Fruit fly (Drosophila melanogaster) whole organism, embryonic: ENCODE measurements around the gene CG13074.

Experiments used
- Bgb ChIP-seq: fragments of 200-800 bp; sonication (Bioruptor generic); IDR thresholded peaks from 2 replicates; pipeline ENCODE4 v1.3.6; 2022; ENCODE audit warnings: missing biosample characterization, missing genetic modification characterization; ENCODE audit not compliant: partially characterized antibody
- BtbVII ChIP-seq: fragments of 200-800 bp; sonication (Bioruptor generic); optimal IDR thresholded peaks from 3 replicates; lab custom pipeline; 2017; ENCODE audit warnings: missing biosample characterization, mild to moderate bottlenecking, missing genetic modification characterization
- CG10274 ChIP-seq: fragments of 200-800 bp; sonication (Bioruptor generic); optimal IDR thresholded peaks from 3 replicates; lab custom pipeline; 2017; ENCODE audit warnings: missing biosample characterization, mild to moderate bottlenecking, missing genetic modification characterization
- CG10543 ChIP-seq: fragments of 200-800 bp; sonication (Bioruptor generic); optimal IDR thresholded peaks from 3 replicates; lab custom pipeline; 2017; ENCODE audit warnings: missing biosample characterization, mild to moderate bottlenecking, missing genetic modification characterization, moderate library complexity
- CG10959 ChIP-seq: fragments of 200-800 bp; sonication (Bioruptor generic); IDR thresholded peaks from 2 replicates; pipeline ENCODE4 v1.3.6; 2022; ENCODE audit warnings: missing biosample characterization, missing genetic modification characterization
- CG11456 ChIP-seq: fragments of 200-800 bp; sonication (Bioruptor generic); IDR thresholded peaks from 3 replicates; pipeline ENCODE4 v1.3.6; 2022; ENCODE audit warnings: missing biosample characterization, missing genetic modification characterization
- CG11723 ChIP-seq: fragments of 200-800 bp; sonication (Bioruptor generic); optimal IDR thresholded peaks from 2 replicates; lab custom pipeline; 2017; ENCODE audit warnings: missing biosample characterization, mild to moderate bottlenecking, missing genetic modification characterization
- CG12659 ChIP-seq: fragments of 200-800 bp; sonication (Bioruptor generic); optimal IDR thresholded peaks from 3 replicates; lab custom pipeline; 2017; ENCODE audit warnings: mild to moderate bottlenecking, missing biosample characterization, missing genetic modification reagents, missing genetic modification characterization
- CG15601 ChIP-seq: fragments of 200-800 bp; sonication (Bioruptor generic); optimal IDR thresholded peaks from 3 replicates; lab custom pipeline; 2019; ENCODE audit warnings: missing biosample characterization, mild to moderate bottlenecking, missing genetic modification characterization, moderate library complexity
- CG1602 ChIP-seq: fragments of 200-800 bp; sonication (Bioruptor generic); optimal IDR thresholded peaks from 3 replicates; lab custom pipeline; 2016; ENCODE audit warnings: missing biosample characterization, missing genetic modification characterization
- CG1647 ChIP-seq: fragments of 200-800 bp; sonication (Bioruptor generic); optimal IDR thresholded peaks from 3 replicates; lab custom pipeline; 2016; ENCODE audit warnings: missing biosample characterization, missing genetic modification characterization
- CG16813 ChIP-seq: fragments of 200-800 bp; sonication (Bioruptor generic); IDR thresholded peaks from 3 replicates; pipeline ENCODE4 v1.3.6; 2022; ENCODE audit warnings: missing biosample characterization, missing genetic modification characterization; ENCODE audit not compliant: partially characterized antibody
- CG18619 ChIP-seq: fragments of 200-800 bp; sonication (Bioruptor generic); optimal IDR thresholded peaks from 3 replicates; lab custom pipeline; 2017; ENCODE audit warnings: missing biosample characterization, mild to moderate bottlenecking, missing genetic modification characterization
- CG2120 ChIP-seq: fragments of 200-800 bp; sonication (Bioruptor generic); optimal IDR thresholded peaks from 3 replicates; lab custom pipeline; 2016; ENCODE audit warnings: missing biosample characterization, missing genetic modification characterization
- CG30020 ChIP-seq: fragments of 200-800 bp; optimal IDR thresholded peaks from 2 replicates; lab custom pipeline; 2019; ENCODE audit warnings: missing biosample characterization, mild to moderate bottlenecking, missing genetic modification characterization, moderate library complexity
- CG3281 ChIP-seq: fragments of 200-800 bp; sonication (Bioruptor generic); optimal IDR thresholded peaks from 3 replicates; lab custom pipeline; 2017; ENCODE audit warnings: missing biosample characterization, mild to moderate bottlenecking, missing genetic modification characterization
- CG33213 ChIP-seq: fragments of 200-800 bp; sonication (Bioruptor generic); optimal IDR thresholded peaks from 3 replicates; lab custom pipeline; 2016; ENCODE audit warnings: missing biosample characterization, missing genetic modification characterization
- CG6175 ChIP-seq: fragments of 200-800 bp; sonication (Bioruptor generic); IDR thresholded peaks from 3 replicates; pipeline ENCODE4 v1.3.6; 2022; ENCODE audit warnings: missing biosample characterization, missing genetic modification characterization
- Dip2 ChIP-seq: fragments of 200-800 bp; sonication (Bioruptor generic); IDR thresholded peaks from 2 replicates; pipeline ENCODE4 v1.3.6; 2022; ENCODE audit warnings: missing biosample characterization, missing genetic modification characterization
- Eip74EF ChIP-seq, 2 experiments: fragments of 200-800 bp in 1 of 2; fragments of >200 bp in 1 of 2; sonication (Bioruptor generic) in 1 of 2; optimal IDR thresholded peaks; 2 replicates each; lab custom pipeline; 2017 to 2019; ENCODE audit warnings: missing biosample characterization in 2 of 2, missing genetic modification characterization in 2 of 2, mild to moderate bottlenecking in 1 of 2, moderate library complexity in 1 of 2
- Fer2 ChIP-seq: fragments of 200-800 bp; sonication (Bioruptor generic); optimal IDR thresholded peaks from 2 replicates; lab custom pipeline; 2018; ENCODE audit warnings: missing biosample characterization, mild to moderate bottlenecking, missing genetic modification characterization, moderate library complexity
- Gsc ChIP-seq: fragments of 200-800 bp; sonication (Bioruptor generic); IDR thresholded peaks from 2 replicates; pipeline ENCODE4 v1.3.6; 2022; ENCODE audit warnings: missing biosample characterization, missing genetic modification characterization
- Hand ChIP-seq: fragments of 200-800 bp; sonication (Bioruptor generic); optimal IDR thresholded peaks from 2 replicates; lab custom pipeline; 2017; ENCODE audit warnings: mild to moderate bottlenecking, missing biosample characterization, missing genetic modification reagents, missing genetic modification characterization
- MTF-1 ChIP-seq: fragments of 200-800 bp; sonication (Bioruptor generic); optimal IDR thresholded peaks from 2 replicates; lab custom pipeline; 2018; ENCODE audit warnings: missing biosample characterization, mild to moderate bottlenecking, missing genetic modification characterization, borderline replicate concordance
- NC2β ChIP-seq: fragments of 200-800 bp; sonication (Bioruptor generic); optimal IDR thresholded peaks from 2 replicates; lab custom pipeline; 2016; ENCODE audit warnings: missing biosample characterization, missing genetic modification characterization
- Optix ChIP-seq: fragments of 200-800 bp; sonication (Bioruptor generic); IDR thresholded peaks from 3 replicates; pipeline ENCODE4 v1.3.6; 2022; ENCODE audit warnings: missing biosample characterization, missing genetic modification characterization
- Usf ChIP-seq: fragments of 200-800 bp; sonication (Bioruptor generic); optimal IDR thresholded peaks from 2 replicates; lab custom pipeline; 2017; ENCODE audit warnings: missing genotype, missing biosample characterization, missing genetic modification characterization
- bcd ChIP-seq: fragments of 200-800 bp; sonication (Bioruptor generic); optimal IDR thresholded peaks from 2 replicates; lab custom pipeline; 2017; ENCODE audit warnings: missing biosample characterization, mild to moderate bottlenecking, missing genetic modification characterization
- chinmo ChIP-seq: fragments of 200-800 bp; sonication (Bioruptor generic); IDR thresholded peaks from 4 replicates; pipeline ENCODE4 v1.3.6; 2022; ENCODE audit warnings: missing biosample characterization, missing genetic modification characterization; ENCODE audit not compliant: partially characterized antibody
- crc ChIP-seq: fragments of 200-800 bp; sonication (Bioruptor generic); optimal IDR thresholded peaks from 2 replicates; lab custom pipeline; 2016; ENCODE audit warnings: missing biosample characterization, missing genetic modification characterization
- dmrt11E ChIP-seq: fragments of 200-800 bp; sonication (Bioruptor generic); optimal IDR thresholded peaks from 3 replicates; lab custom pipeline; 2018; ENCODE audit warnings: missing biosample characterization, mild to moderate bottlenecking, missing genetic modification characterization, moderate library complexity
- dpn ChIP-seq, 2 experiments: fragments of 200-800 bp; sonication (Bioruptor generic); optimal IDR thresholded peaks; 3 replicates each; lab custom pipeline; 2016; ENCODE audit warnings: missing biosample characterization in 2 of 2, missing genetic modification characterization in 2 of 2
- emc ChIP-seq: fragments of 200-800 bp; sonication (Bioruptor generic); optimal IDR thresholded peaks from 2 replicates; lab custom pipeline; 2016; ENCODE audit warnings: missing biosample characterization, missing genetic modification characterization
- en ChIP-seq: fragments of 200-800 bp; sonication (Bioruptor generic); optimal IDR thresholded peaks from 2 replicates; lab custom pipeline; 2016; ENCODE audit warnings: missing biosample characterization, missing genetic modification characterization
- eve ChIP-seq, 2 experiments: fragments of >200 bp; optimal IDR thresholded peaks; 2 replicates each; lab custom pipeline; 2017; ENCODE audit warnings: missing biosample characterization in 2 of 2, missing genetic modification characterization in 2 of 2
- exex ChIP-seq: fragments of 200-800 bp; sonication (Bioruptor generic); optimal IDR thresholded peaks from 4 replicates; lab custom pipeline; 2018; ENCODE audit warnings: missing biosample characterization, mild to moderate bottlenecking, missing genetic modification characterization, moderate library complexity
- fd96Cb ChIP-seq: fragments of 200-800 bp; sonication (Bioruptor generic); optimal IDR thresholded peaks from 2 replicates; lab custom pipeline; 2018; ENCODE audit warnings: missing biosample characterization, mild to moderate bottlenecking, missing genetic modification characterization, moderate library complexity
- grn ChIP-seq: fragments of 200-800 bp; sonication (Bioruptor generic); optimal IDR thresholded peaks from 3 replicates; lab custom pipeline; 2017; ENCODE audit warnings: missing biosample characterization, missing genetic modification characterization
- ind ChIP-seq: fragments of 200-800 bp; sonication (Bioruptor generic); optimal IDR thresholded peaks from 3 replicates; lab custom pipeline; 2016; ENCODE audit warnings: missing biosample characterization, missing genetic modification characterization
- kni ChIP-seq: fragments of 200-800 bp; sonication (Bioruptor generic); optimal IDR thresholded peaks from 3 replicates; lab custom pipeline; 2017; ENCODE audit warnings: mild to moderate bottlenecking, missing biosample characterization, missing genetic modification reagents, missing genetic modification characterization
- lilli ChIP-seq: fragments of 200-800 bp; sonication (Bioruptor generic); optimal IDR thresholded peaks from 3 replicates; lab custom pipeline; 2016; ENCODE audit warnings: missing biosample characterization, missing genetic modification characterization
- lov ChIP-seq, 2 experiments: fragments of 200-800 bp in 1 of 2; fragments of >200 bp in 1 of 2; sonication (Bioruptor generic) in 1 of 2; IDR thresholded peaks in 1 of 2; optimal IDR thresholded peaks in 1 of 2; 2 replicates in 1 of 2; 3 replicates in 1 of 2; pipeline versions ENCODE4 v1.3.6 to Lab custom; 2017 to 2022; ENCODE audit warnings: missing biosample characterization in 1 of 2, missing genetic modification characterization in 1 of 2
- mld ChIP-seq: fragments of 200-800 bp; sonication (Bioruptor generic); IDR thresholded peaks from 3 replicates; pipeline ENCODE4 v1.3.6; 2022; ENCODE audit warnings: missing biosample characterization, missing genetic modification characterization; ENCODE audit not compliant: partially characterized antibody
- p53 ChIP-seq: fragments of 200-800 bp; sonication (Bioruptor generic); optimal IDR thresholded peaks from 2 replicates; lab custom pipeline; 2016; ENCODE audit warnings: missing biosample characterization, missing genetic modification characterization
- pfk ChIP-seq: fragments of 200-800 bp; sonication (Bioruptor generic); optimal IDR thresholded peaks from 2 replicates; lab custom pipeline; 2018; ENCODE audit warnings: missing biosample characterization, mild to moderate bottlenecking, missing genetic modification characterization, moderate library complexity
- pho ChIP-seq: fragments of 200-800 bp; sonication (Bioruptor generic); optimal IDR thresholded peaks from 2 replicates; lab custom pipeline; 2016; ENCODE audit warnings: missing biosample characterization, missing genetic modification characterization
- schlank ChIP-seq: fragments of 200-800 bp; sonication (Bioruptor generic); optimal IDR thresholded peaks from 2 replicates; lab custom pipeline; 2018; ENCODE audit warnings: missing biosample characterization, mild to moderate bottlenecking, missing genetic modification characterization
- tio ChIP-seq: fragments of 200-800 bp; sonication (Bioruptor generic); optimal IDR thresholded peaks from 2 replicates; lab custom pipeline; 2017; ENCODE audit warnings: missing biosample characterization, missing genetic modification characterization, inconsistent platforms
- unc-4 ChIP-seq: fragments of 200-800 bp; sonication (Bioruptor generic); IDR thresholded peaks from 2 replicates; pipeline ENCODE4 v1.3.6; 2022; ENCODE audit warnings: missing biosample characterization, missing genetic modification characterization; ENCODE audit not compliant: partially characterized antibody

The CG13074 gene

dm6 chr3L:16046387-16047066 is 50.8 kb downstream of the CG13074 start (continued):
- no peak for TF ChIP-seq dmrt11E (tag; lab: Kevin White, UChicago)
- TF ChIP-seq CG2120 (GFP tag; lab: Kevin White, UChicago) = no peak
- TF ChIP-seq dpn (GFP tag; optimal IDR thresholded peaks at IDR 0.05; lab: Kevin White, UChicago) = no peak
- TF ChIP-seq Hand (GFP tag; lab: Kevin White, UChicago) = peak; percentile 53
- no peak for TF ChIP-seq CG10959 (GFP tag; lab: Robert Waterston, UW)
- no peak for TF ChIP-seq p53 (GFP tag; lab: Kevin White, UChicago)
- TF ChIP-seq BtbVII (GFP tag; lab: Kevin White, UChicago) = no peak
- no peak for TF ChIP-seq Fer2 (tag; lab: Kevin White, UChicago)
- TF ChIP-seq NC2β = peak; percentile 14
- TF ChIP-seq grn (GFP tag; lab: Kevin White, UChicago) = no peak
- peak; percentile 28 for TF ChIP-seq CG15601 (tag; lab: Kevin White, UChicago)
- TF ChIP-seq Eip74EF (GFP tag; optimal IDR thresholded peaks at IDR 0.05; lab: Kevin White, UChicago) = no peak
- no peak for TF ChIP-seq Dip2 (GFP tag; lab: Robert Waterston, UW)
- TF ChIP-seq Usf (GFP tag; lab: Kevin White, UChicago) = no peak
- no peak for TF ChIP-seq CG1602 (GFP tag; lab: Kevin White, UChicago)
- no peak for TF ChIP-seq lov (optimal IDR thresholded peaks at IDR 0.05; lab: Kevin White, UChicago)
- no peak for TF ChIP-seq lov (GFP tag; IDR thresholded peaks at IDR 0.05; lab: Robert Waterston, UW)
- no peak for TF ChIP-seq CG1647 (GFP tag; lab: Kevin White, UChicago)
- TF ChIP-seq CG12659 = no peak
- no peak for TF ChIP-seq CG33213 (GFP tag; lab: Kevin White, UChicago)
- TF ChIP-seq mld = no peak
- no peak for TF ChIP-seq emc (GFP tag; lab: Kevin White, UChicago)
- peak; percentile 5 for TF ChIP-seq schlank (tag; lab: Kevin White, UChicago)
- no peak for TF ChIP-seq tio (GFP tag; lab: Kevin White, UChicago)
- no peak for TF ChIP-seq CG11723 (GFP tag; lab: Kevin White, UChicago)
- peak; percentile 25 for TF ChIP-seq lilli (GFP tag; lab: Kevin White, UChicago)
- TF ChIP-seq MTF-1 (GFP tag; lab: Kevin White, UChicago) = peak; percentile 55
- peak; percentile 53 for TF ChIP-seq exex (tag; lab: Kevin White, UChicago)
- no peak for TF ChIP-seq CG6175
- peak; percentile 46; the same call in 1 of the 3 replicates for TF ChIP-seq CG11456 (GFP tag; lab: Robert Waterston, UW)
- no peak for TF ChIP-seq CG16813 (GFP tag; lab: Robert Waterston, UW)
- TF ChIP-seq CG3281 (GFP tag; lab: Kevin White, UChicago) = no peak
- TF ChIP-seq unc-4 (GFP tag; lab: Robert Waterston, UW) = no peak
- no peak for TF ChIP-seq bcd (GFP tag; lab: Kevin White, UChicago)
- TF ChIP-seq Bgb = 0 out of 2 replicates have a peak, but pooled peaks have one; percentile 27
- no peak for TF ChIP-seq CG10274
- TF ChIP-seq CG30020 (tag; lab: Kevin White, UChicago) = no peak
- TF ChIP-seq Optix = no peak
- no peak for TF ChIP-seq en (GFP tag; lab: Kevin White, UChicago)
- TF ChIP-seq CG18619 (GFP tag; lab: Kevin White, UChicago) = no peak
- TF ChIP-seq ind = no peak
- TF ChIP-seq pfk (GFP tag; lab: Kevin White, UChicago) = peak; percentile 18
- TF ChIP-seq chinmo (GFP tag; lab: Robert Waterston, UW) = peak; percentile 94
- TF ChIP-seq CG10543 (GFP tag; lab: Kevin White, UChicago) = peak; percentile 89
- TF ChIP-seq crc = no peak
- TF ChIP-seq fd96Cb = no peak
- no peak for TF ChIP-seq Gsc (GFP tag; lab: Robert Waterston, UW)
- peak; percentile 81 for TF ChIP-seq kni
- TF ChIP-seq eve (GFP tag; optimal IDR thresholded peaks at IDR 0.05; lab: Kevin White, UChicago) = no peak
- no peak for TF ChIP-seq pho (GFP tag; lab: Kevin White, UChicago)
